Fruit fly (Drosophila melanogaster): ENCODE measurements around the gene Lsp1gamma.

- TF ChIP-seq Atf3 (GFP tag; optimal IDR thresholded peaks at IDR 0.05) (no peak), wek (GFP tag; optimal IDR thresholded peaks at IDR 0.05) (no peak), usp (GFP tag; optimal IDR thresholded peaks at IDR 0.05) (no peak), NC2β (GFP tag; optimal IDR thresholded peaks at IDR 0.05) (no peak)
These were observed 8.6 kb upstream of the Lsp1gamma start for dm6 chr3L:57638-58037.

Measured in whole organism, embryonic.